Worm (Caenorhabditis elegans) whole organism, L3 larva: ENCODE data around the gene F26G1.5.

Source experiments
- ama-1 ChIP-seq: fragments of 150-350 bp; optimal IDR thresholded peaks from 2 replicates; lab custom pipeline; 2018
- ceh-9 ChIP-seq: sonication (generic microtip); optimal IDR thresholded peaks from 2 replicates; lab custom pipeline; 2018; ENCODE audit warnings: missing biosample characterization, missing genetic modification characterization
- elt-2 ChIP-seq: sonication (generic microtip); optimal IDR thresholded peaks from 2 replicates; lab custom pipeline; 2016; ENCODE audit warnings: missing genetic modification reagents, mild to moderate bottlenecking, missing genetic modification characterization, missing compliant biosample characterization
- jun-1 ChIP-seq: fragments of 150-350 bp; optimal IDR thresholded peaks from 2 replicates; lab custom pipeline; 2014; ENCODE audit warnings: missing biosample characterization, missing genetic modification reagents, missing genetic modification characterization
- lin-15B ChIP-seq: fragments of 150-350 bp; optimal IDR thresholded peaks from 2 replicates; lab custom pipeline; 2014; ENCODE audit warnings: missing biosample characterization, missing genetic modification characterization
- nhr-11 ChIP-seq: fragments of 150-350 bp; optimal IDR thresholded peaks from 2 replicates; lab custom pipeline; 2014; ENCODE audit warnings: missing biosample characterization, missing genetic modification characterization
- nhr-237 ChIP-seq: fragments of 150-350 bp; optimal IDR thresholded peaks from 2 replicates; lab custom pipeline; 2014; ENCODE audit warnings: missing biosample characterization, missing genetic modification characterization
- nhr-77 ChIP-seq: fragments of 150-350 bp; optimal IDR thresholded peaks from 2 replicates; lab custom pipeline; 2014; ENCODE audit warnings: missing biosample characterization, missing genetic modification characterization
- pqm-1 ChIP-seq: fragments of 150-350 bp; optimal IDR thresholded peaks from 2 replicates; lab custom pipeline; 2017; ENCODE audit warnings: missing biosample characterization, missing genetic modification characterization, inconsistent platforms
- zag-1 ChIP-seq: fragments of 150-350 bp; optimal IDR thresholded peaks from 2 replicates; lab custom pipeline; 2014; ENCODE audit warnings: missing biosample characterization, missing genetic modification characterization
- ztf-11 ChIP-seq: fragments of 150-350 bp; optimal IDR thresholded peaks from 2 replicates; lab custom pipeline; 2014; ENCODE audit warnings: missing biosample characterization, missing genetic modification characterization
- ztf-4 ChIP-seq: fragments of 150-350 bp; optimal IDR thresholded peaks from 2 replicates; lab custom pipeline; 2014; ENCODE audit warnings: missing biosample characterization, missing genetic modification characterization

- TF ChIP-seq pqm-1 (tag; lab: Kevin White, UChicago) (no peak), zag-1 (tag; lab: Kevin White, UChicago) (no peak), ceh-9 (tag; lab: Kevin White, UChicago) (no peak), ztf-11 (tag; lab: Kevin White, UChicago) (no peak), nhr-237 (tag; lab: Kevin White, UChicago) (no peak), nhr-11 (tag; lab: Kevin White, UChicago) (no peak), elt-2 (no peak), nhr-77 (no peak), ama-1 (no peak), jun-1 (tag; lab: Kevin White, UChicago) (no peak), ztf-4 (tag; lab: Kevin White, UChicago) (no peak), lin-15B (tag; lab: Kevin White, UChicago) (no peak)
These were observed 21.6 kb downstream of the F26G1.5 start, which contains the start of gene F41C3.2 for ce11 chrII:4749581-4749980.
